Fruit fly (Drosophila melanogaster): ENCODE results near the gene Mad.

The Mad gene

DNA sequence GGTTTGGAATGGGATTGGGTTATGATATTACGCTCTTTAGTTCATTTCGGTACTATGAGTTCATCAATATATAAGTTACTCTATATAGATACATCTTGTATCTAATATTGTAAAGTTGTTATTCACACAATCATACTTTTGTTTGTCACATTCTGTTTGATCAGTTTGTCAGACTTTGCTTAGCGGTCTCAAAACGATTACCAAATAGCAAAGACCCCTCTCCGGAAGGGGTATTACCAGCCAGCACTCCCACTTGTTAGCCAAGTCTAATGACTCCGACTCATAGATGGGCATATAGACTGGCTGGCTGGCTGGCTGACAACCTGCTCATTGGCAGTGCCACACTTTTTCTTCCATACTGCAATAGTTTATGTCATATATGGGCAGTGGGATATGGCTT lies 45.3 kb downstream of the Mad start:
- no peak for TF ChIP-seq h (optimal IDR thresholded peaks at IDR 0.05)
- TF ChIP-seq Myc (optimal IDR thresholded peaks at IDR 0.05) = no peak
- TF ChIP-seq insv (optimal IDR thresholded peaks at IDR 0.05) = no peak
- no peak for TF ChIP-seq psq (optimal IDR thresholded peaks at IDR 0.05)
- TF ChIP-seq ttk (optimal IDR thresholded peaks at IDR 0.05) = no peak
- TF ChIP-seq Sin3A (optimal IDR thresholded peaks at IDR 0.05) = no peak

- TF ChIP-seq Sin3A (optimal IDR thresholded peaks at IDR 0.05) (no peak), h (optimal IDR thresholded peaks at IDR 0.05) (no peak), Myc (optimal IDR thresholded peaks at IDR 0.05) (no peak), ttk (optimal IDR thresholded peaks at IDR 0.05) (no peak), psq (optimal IDR thresholded peaks at IDR 0.05) (no peak), insv (optimal IDR thresholded peaks at IDR 0.05) (no peak)
Measured at dm6 chr2L:3109372-3109771, 50.1 kb downstream of the Mad start, which contains the start of gene PpD6. Gene PpD6, plus strand, starts transcription at chr2L:3109672.

- no peak for TF ChIP-seq Myc (optimal IDR thresholded peaks at IDR 0.05)
- TF ChIP-seq psq (optimal IDR thresholded peaks at IDR 0.05) = no peak
- no peak for TF ChIP-seq insv (optimal IDR thresholded peaks at IDR 0.05)
Measured at dm6 chr2L:3107988-3108678, 51.3 kb downstream of the Mad start.

- TF ChIP-seq insv (optimal IDR thresholded peaks at IDR 0.05) (no peak), h (optimal IDR thresholded peaks at IDR 0.05) (no peak), ttk (optimal IDR thresholded peaks at IDR 0.05) (no peak), Myc (optimal IDR thresholded peaks at IDR 0.05) (no peak), Sin3A (optimal IDR thresholded peaks at IDR 0.05) (no peak), psq (optimal IDR thresholded peaks at IDR 0.05) (no peak)
Measured at dm6 chr2L:3105895-3106294, 53.5 kb downstream of the Mad start.

DNA sequence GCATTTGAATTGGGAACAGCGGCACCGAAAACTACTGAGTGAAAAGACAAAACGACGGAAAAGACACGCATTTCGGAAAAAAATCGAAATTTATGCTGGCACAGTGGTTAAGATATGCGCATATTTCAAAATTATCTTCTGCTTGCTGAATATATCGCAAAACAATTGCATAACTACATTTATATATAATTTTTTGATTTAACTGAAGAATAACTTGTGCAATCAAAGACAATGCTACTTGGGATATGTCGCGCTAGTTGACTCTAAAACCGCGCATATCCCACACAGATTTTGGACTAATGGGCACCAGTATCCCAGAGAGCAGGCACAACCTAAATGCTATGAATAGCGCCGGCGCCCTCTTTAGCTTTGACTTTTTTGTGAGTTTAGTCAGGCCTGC lies 58.6 kb downstream of the Mad start:
- no peak for TF ChIP-seq h (optimal IDR thresholded peaks at IDR 0.05)
- TF ChIP-seq Myc (optimal IDR thresholded peaks at IDR 0.05) = no peak
- no peak for TF ChIP-seq insv (optimal IDR thresholded peaks at IDR 0.05)
- TF ChIP-seq ttk (optimal IDR thresholded peaks at IDR 0.05) = no peak
- TF ChIP-seq psq (optimal IDR thresholded peaks at IDR 0.05) = no peak
- no peak for TF ChIP-seq Sin3A (optimal IDR thresholded peaks at IDR 0.05)

dm6 chr2L:3099930-3100329 lies 59.5 kb downstream of the Mad start:
- TF ChIP-seq ttk (optimal IDR thresholded peaks at IDR 0.05) (no peak), insv (optimal IDR thresholded peaks at IDR 0.05) (no peak), Myc (optimal IDR thresholded peaks at IDR 0.05) (no peak), h (optimal IDR thresholded peaks at IDR 0.05) (no peak), Sin3A (optimal IDR thresholded peaks at IDR 0.05) (no peak), psq (optimal IDR thresholded peaks at IDR 0.05) (no peak)
